Worm (Caenorhabditis elegans) whole organism, young adult: ENCODE data around the gene twk-21.

Source experiments
- B0035.1 ChIP-seq: sonication (generic microtip); optimal IDR thresholded peaks from 2 replicates; lab custom pipeline; 2016; ENCODE audit warnings: missing genetic modification characterization, mild to moderate bottlenecking, missing compliant biosample characterization, missing genotype, missing genetic modification reagents
- B0336.3 ChIP-seq: fragments of 200-800 bp; sonication (Bioruptor generic); IDR thresholded peaks from 2 replicates; pipeline ENCODE4 v1.3.6; 2022; ENCODE audit warnings: missing genetic modification characterization, missing compliant biosample characterization
- F23B12.7 ChIP-seq: sonication (generic microtip); optimal IDR thresholded peaks from 2 replicates; lab custom pipeline; 2017; ENCODE audit warnings: missing genetic modification characterization, mild to moderate bottlenecking, missing compliant biosample characterization, antibody characterized with exemption, moderate library complexity; ENCODE audit not compliant: insufficient read depth
- K11D2.4 ChIP-seq: fragments of 200-800 bp; sonication (Bioruptor generic); IDR thresholded peaks from 2 replicates; pipeline ENCODE4 v1.3.6; 2022; ENCODE audit warnings: missing genetic modification reagents, missing genetic modification characterization, missing compliant biosample characterization
- Y53G8AR.9 ChIP-seq: fragments of 200-800 bp; sonication (Bioruptor generic); conservative IDR thresholded peaks from 2 replicates; pipeline ENCODE4 v1.3.6; 2022; ENCODE audit warnings: missing genetic modification reagents, missing genetic modification characterization, missing compliant biosample characterization
- Y56A3A.18 ChIP-seq: fragments of 200-800 bp; sonication (Bioruptor generic); IDR thresholded peaks from 2 replicates; pipeline ENCODE4 v1.3.6; 2022; ENCODE audit warnings: missing genetic modification reagents, missing genetic modification characterization, missing compliant biosample characterization
- aptf-2 ChIP-seq: fragments of 200-800 bp; sonication (Bioruptor generic); conservative IDR thresholded peaks from 2 replicates; pipeline ENCODE4 v1.3.6; 2022; ENCODE audit warnings: missing genetic modification reagents, missing genetic modification characterization, missing compliant biosample characterization
- aptf-3 ChIP-seq: fragments of 200-800 bp; sonication (Bioruptor generic); IDR thresholded peaks from 2 replicates; pipeline ENCODE4 v1.3.6; 2022; ENCODE audit warnings: missing genetic modification characterization, missing compliant biosample characterization
- atf-7 ChIP-seq: sonication (generic microtip); optimal IDR thresholded peaks from 2 replicates; lab custom pipeline; 2017; ENCODE audit warnings: mild to moderate bottlenecking, missing genetic modification characterization, missing compliant biosample characterization
- athp-1 ChIP-seq: sonication (generic microtip); optimal IDR thresholded peaks from 2 replicates; lab custom pipeline; 2017; ENCODE audit warnings: mild to moderate bottlenecking, missing genetic modification characterization, missing compliant biosample characterization
- attf-5 ChIP-seq: fragments of 200-800 bp; sonication (Bioruptor generic); optimal IDR thresholded peaks from 2 replicates; lab custom pipeline; 2018; ENCODE audit warnings: mild to moderate bottlenecking, missing genetic modification characterization, missing compliant biosample characterization
- bed-1 ChIP-seq: fragments of 200-800 bp; sonication (Bioruptor generic); IDR thresholded peaks from 2 replicates; pipeline ENCODE4 v1.3.6; 2022; ENCODE audit warnings: missing genetic modification reagents, missing genetic modification characterization, missing compliant biosample characterization
- ceh-58 ChIP-seq: fragments of 200-800 bp; sonication (Bioruptor generic); IDR thresholded peaks from 2 replicates; pipeline ENCODE4 v1.3.6; 2022; ENCODE audit warnings: missing genetic modification characterization, missing compliant biosample characterization
- ekl-4 ChIP-seq: fragments of 200-800 bp; sonication (Bioruptor generic); IDR thresholded peaks from 2 replicates; pipeline ENCODE4 v1.3.6; 2022; ENCODE audit warnings: missing genetic modification reagents, missing genetic modification characterization, missing compliant biosample characterization
- ets-4 ChIP-seq: fragments of 200-800 bp; sonication (Bioruptor generic); optimal IDR thresholded peaks from 2 replicates; lab custom pipeline; 2018; ENCODE audit warnings: mild to moderate bottlenecking, missing genetic modification characterization, missing compliant biosample characterization
- fkh-3 ChIP-seq: sonication (generic microtip); optimal IDR thresholded peaks from 2 replicates; lab custom pipeline; 2016; ENCODE audit warnings: mild to moderate bottlenecking, missing genetic modification characterization, missing compliant biosample characterization
- hmg-1.2 ChIP-seq: fragments of 200-800 bp; sonication (Bioruptor generic); IDR thresholded peaks from 2 replicates; pipeline ENCODE4 v1.3.6; 2022; ENCODE audit warnings: missing genetic modification reagents, missing genetic modification characterization, missing compliant biosample characterization
- hrde-1 ChIP-seq: sonication (generic microtip); optimal IDR thresholded peaks from 2 replicates; lab custom pipeline; 2016; ENCODE audit warnings: missing genetic modification characterization, mild to moderate bottlenecking, missing compliant biosample characterization, moderate library complexity, missing genotype, missing genetic modification reagents, borderline replicate concordance
- let-607 ChIP-seq, 2 experiments: fragments of 200-800 bp in 1 of 2; sonication (Bioruptor generic) in 1 of 2; sonication (generic microtip) in 1 of 2; optimal IDR thresholded peaks; 2 replicates each; lab custom pipeline; 2016 to 2018; ENCODE audit warnings: mild to moderate bottlenecking in 2 of 2, missing compliant biosample characterization in 2 of 2, missing genetic modification characterization in 2 of 2, moderate library complexity in 2 of 2, missing genotype in 1 of 2
- lin-26 ChIP-seq: fragments of 200-800 bp; sonication (Bioruptor generic); IDR thresholded peaks from 2 replicates; pipeline ENCODE4 v1.3.6; 2022; ENCODE audit warnings: missing genetic modification reagents, missing genetic modification characterization, missing compliant biosample characterization
- lin-40 ChIP-seq: sonication (generic microtip); optimal IDR thresholded peaks from 2 replicates; lab custom pipeline; 2016; ENCODE audit warnings: missing genetic modification characterization, mild to moderate bottlenecking, missing compliant biosample characterization, missing genotype, missing genetic modification reagents
- madf-8 ChIP-seq: fragments of 200-800 bp; sonication (Bioruptor generic); conservative IDR thresholded peaks from 2 replicates; pipeline ENCODE4 v1.3.6; 2022; ENCODE audit warnings: missing genetic modification reagents, missing genetic modification characterization, missing compliant biosample characterization
- mcd-1 ChIP-seq: fragments of 200-800 bp; sonication (Bioruptor generic); IDR thresholded peaks from 2 replicates; pipeline ENCODE4 v1.3.6; 2022; ENCODE audit warnings: missing genetic modification reagents, missing genetic modification characterization, missing compliant biosample characterization
- mxl-1 ChIP-seq: sonication (generic microtip); optimal IDR thresholded peaks from 2 replicates; lab custom pipeline; 2016; ENCODE audit warnings: missing genetic modification characterization, missing compliant biosample characterization
- nfya-1 ChIP-seq: sonication (generic microtip); optimal IDR thresholded peaks from 2 replicates; lab custom pipeline; 2017; ENCODE audit warnings: antibody characterized with exemption, missing compliant biosample characterization, missing genetic modification characterization, borderline replicate concordance; ENCODE audit not compliant: insufficient read depth
- nhr-80 ChIP-seq: sonication (generic microtip); optimal IDR thresholded peaks from 2 replicates; lab custom pipeline; 2016; ENCODE audit warnings: missing genetic modification characterization, missing compliant biosample characterization
- pha-4 ChIP-seq: fragments of 150-350 bp; sonication (generic microtip); optimal IDR thresholded peaks from 2 replicates; lab custom pipeline; 2014; ENCODE audit warnings: missing biosample characterization, missing genetic modification reagents, missing genetic modification characterization
- repo-1 ChIP-seq: sonication (generic microtip); optimal IDR thresholded peaks from 2 replicates; lab custom pipeline; 2017; ENCODE audit warnings: mild to moderate bottlenecking, missing genetic modification characterization, missing compliant biosample characterization
- snpc-3.4 ChIP-seq: sonication (generic microtip); optimal IDR thresholded peaks from 2 replicates; lab custom pipeline; 2017; ENCODE audit warnings: missing genetic modification characterization, mild to moderate bottlenecking, missing compliant biosample characterization, antibody characterized with exemption, moderate library complexity, missing genotype, missing genetic modification reagents
- snpc-4 ChIP-seq, 5 experiments: fragments of 150-350 bp in 1 of 5; sonication (generic microtip) in 4 of 5; optimal IDR thresholded peaks; 2 replicates each; lab custom pipeline; 2014 to 2018; ENCODE audit warnings: missing genetic modification characterization in 5 of 5, missing biosample characterization in 3 of 5, antibody characterized with exemption in 2 of 5, mild to moderate bottlenecking in 2 of 5, missing compliant biosample characterization in 2 of 5, missing genotype in 2 of 5, moderate library complexity in 2 of 5, missing genetic modification reagents in 1 of 5
- somi-1 ChIP-seq: fragments of 200-800 bp; sonication (Bioruptor generic); optimal IDR thresholded peaks from 2 replicates; lab custom pipeline; 2018; ENCODE audit warnings: mild to moderate bottlenecking, missing genetic modification characterization, missing compliant biosample characterization
- sptf-2 ChIP-seq: fragments of 200-800 bp; sonication (Bioruptor generic); optimal IDR thresholded peaks from 2 replicates; lab custom pipeline; 2018; ENCODE audit warnings: mild to moderate bottlenecking, missing genetic modification characterization, missing compliant biosample characterization
- tbp1 ChIP-seq: fragments of 200-800 bp; sonication (Bioruptor generic); optimal IDR thresholded peaks from 2 replicates; lab custom pipeline; 2018; ENCODE audit warnings: mild to moderate bottlenecking, missing genetic modification characterization, missing compliant biosample characterization
- tbx-9 ChIP-seq: sonication (generic microtip); optimal IDR thresholded peaks from 2 replicates; lab custom pipeline; 2016; ENCODE audit warnings: borderline replicate concordance, missing genetic modification characterization, inconsistent platforms, missing compliant biosample characterization
- unc-62 ChIP-seq: fragments of 150-350 bp; optimal IDR thresholded peaks from 2 replicates; lab custom pipeline; 2014; ENCODE audit warnings: missing biosample characterization, missing genetic modification reagents, missing genetic modification characterization
- zim-3 ChIP-seq: sonication (generic microtip); optimal IDR thresholded peaks from 2 replicates; lab custom pipeline; 2017; ENCODE audit warnings: mild to moderate bottlenecking, missing genetic modification characterization, moderate library complexity, missing compliant biosample characterization
- ztf-28 ChIP-seq: fragments of 200-800 bp; sonication (Bioruptor generic); IDR thresholded peaks from 2 replicates; pipeline ENCODE4 v1.3.6; 2022; ENCODE audit warnings: missing genetic modification reagents, missing genetic modification characterization, missing compliant biosample characterization

Gene twk-21

ce11 chrX:16343885-16344640, 44.4 kb downstream of the twk-21 start (continued):
- TF ChIP-seq fkh-3 (tag; lab: Kevin White, UChicago) (no peak), sptf-2 (no peak)
- TF ChIP-seq, all 124 proteins: peak for 0

DNA sequence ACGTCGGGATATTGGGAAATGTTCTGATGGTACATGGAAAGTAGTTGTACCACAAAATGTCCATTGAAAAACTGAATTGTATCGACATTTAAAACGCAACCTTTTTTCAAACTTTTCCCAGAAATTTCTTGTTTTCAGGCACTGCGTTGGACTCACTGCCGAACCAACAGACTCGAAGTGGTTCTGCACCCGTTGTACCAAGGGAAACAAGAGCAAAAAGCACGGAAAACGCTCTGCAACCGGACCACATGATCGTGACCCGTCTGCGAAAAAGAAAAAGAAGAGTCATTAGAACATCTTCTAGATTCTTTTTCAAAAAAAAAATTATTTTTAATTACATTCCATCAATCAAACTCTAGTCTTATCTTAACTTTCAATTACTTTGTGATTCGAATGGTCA, 45.6 kb downstream of the twk-21 start:
- no peak for TF ChIP-seq K11D2.4 (GFP tag; lab: Robert Waterston, UW)
- TF ChIP-seq F23B12.7 (tag; lab: Kevin White, UChicago), result no peak
- TF ChIP-seq ets-4 (GFP tag; lab: Kevin White, UChicago), result no peak
- no peak for TF ChIP-seq tbx-9 (tag; lab: Kevin White, UChicago)
- no peak for TF ChIP-seq Y53G8AR.9 (GFP tag; lab: Robert Waterston, UW)

- peak; percentile 28 for TF ChIP-seq atf-7 (tag; lab: Kevin White, UChicago)
- no peak for TF ChIP-seq snpc-4 (GFP tag; optimal IDR thresholded peaks at IDR 0.05; lab: Kevin White, UChicago)
- TF ChIP-seq snpc-4 (tag; optimal IDR thresholded peaks at IDR 0.05; lab: Kevin White, UChicago), result peak in 2 of 4 experiments; percentile 55 to 77
- TF ChIP-seq ceh-58, result no peak
- peak in 1 of 2 experiments; percentile 16 for TF ChIP-seq let-607 (tag; optimal IDR thresholded peaks at IDR 0.05; lab: Kevin White, UChicago)
- peak; percentile 78 for TF ChIP-seq nhr-80 (tag; lab: Kevin White, UChicago)
Measured at ce11 chrX:16346212-16346883, 46.7 kb downstream of the twk-21 start.

DNA sequence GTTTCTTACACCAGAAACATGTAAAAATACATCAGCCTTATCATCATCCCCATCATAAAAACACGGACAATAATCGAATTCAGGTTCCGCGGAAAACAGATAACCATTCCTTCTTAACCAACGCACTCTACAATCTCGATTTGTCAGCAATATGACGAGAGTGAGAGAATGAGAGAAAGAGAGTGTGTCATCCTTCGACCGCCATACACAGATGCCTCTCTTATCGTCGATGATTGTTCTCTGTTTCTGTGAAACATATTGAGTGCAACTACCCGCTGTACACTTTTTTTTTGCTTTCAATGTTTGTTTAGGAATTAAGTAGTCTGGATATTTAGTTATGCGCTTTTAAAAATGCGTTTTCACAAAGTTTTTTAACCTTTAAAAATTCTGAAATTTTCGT, 49.3 kb downstream of the twk-21 start:
- TF ChIP-seq pha-4 (tag; lab: Kevin White, UChicago) (peak; percentile 71), tbp1 (GFP tag; lab: Kevin White, UChicago) (peak; percentile 36), ztf-28 (no peak), Y56A3A.18 (GFP tag; lab: Robert Waterston, UW) (no peak), zim-3 (tag; lab: Kevin White, UChicago) (no peak), atf-7 (tag; lab: Kevin White, UChicago) (peak; percentile 24), bed-1 (GFP tag; lab: Robert Waterston, UW) (no peak), snpc-4 (GFP tag; optimal IDR thresholded peaks at IDR 0.05; lab: Kevin White, UChicago) (no peak), snpc-4 (tag; optimal IDR thresholded peaks at IDR 0.05; lab: Kevin White, UChicago) (peak in 1 of 4 experiments; percentile 14), B0035.1 (no peak), B0336.3 (GFP tag; lab: Robert Waterston, UW) (no peak), unc-62 (GFP tag; lab: Kevin White, UChicago) (no peak), hmg-1.2 (GFP tag; lab: Robert Waterston, UW) (0 out of 2 replicates have a peak, but pooled peaks have one; percentile 10), lin-26 (GFP tag; lab: Robert Waterston, UW) (no peak), lin-40 (tag; lab: Kevin White, UChicago) (peak; percentile 35), tbx-9 (tag; lab: Kevin White, UChicago) (no peak), nfya-1 (no peak), somi-1 (no peak), attf-5 (GFP tag; lab: Kevin White, UChicago) (no peak), aptf-2 (GFP tag; lab: Robert Waterston, UW) (no peak), mcd-1 (GFP tag; lab: Robert Waterston, UW) (no peak), let-607 (tag; optimal IDR thresholded peaks at IDR 0.05; lab: Kevin White, UChicago) (peak in 1 of 2 experiments; percentile 31), snpc-3.4 (tag; lab: Kevin White, UChicago) (no peak), repo-1 (tag; lab: Kevin White, UChicago) (no peak), ekl-4 (GFP tag; lab: Robert Waterston, UW) (no peak), mxl-1 (tag; lab: Kevin White, UChicago) (no peak), aptf-3 (GFP tag; lab: Robert Waterston, UW) (no peak), athp-1 (tag; lab: Kevin White, UChicago) (no peak), hrde-1 (tag; lab: Kevin White, UChicago) (no peak), madf-8 (no peak), fkh-3 (tag; lab: Kevin White, UChicago) (no peak), nhr-80 (tag; lab: Kevin White, UChicago) (peak; percentile 91)
